Worm (Caenorhabditis elegans): Measurements from ENCODE around the gene R04A9.3.
"Not testable (repeated sequence)": the region's sequence is repeated elsewhere in the genome, so short reads cannot be mapped to it uniquely, and the experiment has no call there.

R04A9.3 gene

ce11 chrX:353134-353669 is 27.2 kb downstream of the R04A9.3 start, which contains the start of gene sor-3 (continued):
- TF ChIP-seq nhr-10 (tag; optimal IDR thresholded peaks at IDR 0.05) (no peak), Y5F2A.4 (GFP tag; optimal IDR thresholded peaks at IDR 0.05) (peak; percentile 23), hmg-1.1 (GFP tag; IDR thresholded peaks at IDR 0.05) (peak; percentile 97), rbr-2 (tag; optimal IDR thresholded peaks at IDR 0.05) (no peak), mes-2 (tag; optimal IDR thresholded peaks at IDR 0.05; ENCODE audit: poor library complexity, severe bottlenecking) (peak; percentile 77), aly-2 (tag; optimal IDR thresholded peaks at IDR 0.05) (no peak), jun-1 (tag; optimal IDR thresholded peaks at IDR 0.05) (peak; percentile 42), zfp-3 (GFP tag; conservative IDR thresholded peaks at IDR 0.05) (peak; percentile 47; the same call in 1 of the 2 replicates), ama-1 (optimal IDR thresholded peaks at IDR 0.05) (no peak), D1046.2 (GFP tag; IDR thresholded peaks at IDR 0.05) (peak; percentile 88), daf-8 (GFP tag; IDR thresholded peaks at IDR 0.05) (no peak)

- peak; percentile 68; the same call in 1 of the 2 replicates for TF ChIP-seq tra-1 (GFP tag; IDR thresholded peaks at IDR 0.05)
- TF ChIP-seq nhr-42 (GFP tag; IDR thresholded peaks at IDR 0.05): 0 out of 2 replicates have a peak, but pooled peaks have one; percentile 53
- TF ChIP-seq egl-43 (GFP tag; IDR thresholded peaks at IDR 0.05): peak; percentile 94
- TF ChIP-seq ceh-20 (GFP tag; IDR thresholded peaks at IDR 0.05): 0 out of 2 replicates have a peak, but pooled peaks have one; percentile 13
- peak; percentile 29 for TF ChIP-seq mes-2 (tag; optimal IDR thresholded peaks at IDR 0.05; ENCODE audit: poor library complexity, severe bottlenecking)
- peak; percentile 85 for TF ChIP-seq pha-4 (GFP tag; IDR thresholded peaks at IDR 0.05)
- not testable (repeated sequence) for TF ChIP-seq pha-4 (tag; optimal IDR thresholded peaks at IDR 0.05)
- 0 out of 2 replicates have a peak, but pooled peaks have one; percentile 22 for TF ChIP-seq zip-11 (GFP tag; IDR thresholded peaks at IDR 0.05)
- 0 out of 2 replicates have a peak, but pooled peaks have one; percentile 54 for TF ChIP-seq Y48G9A.11 (GFP tag; IDR thresholded peaks at IDR 0.05)
- peak; percentile 79 for TF ChIP-seq vab-7 (GFP tag; IDR thresholded peaks at IDR 0.05)
- TF ChIP-seq ZK337.2 (GFP tag; IDR thresholded peaks at IDR 0.05): peak; percentile 68; the same call in 1 of the 2 replicates
- peak; percentile 70 for TF ChIP-seq hmg-1.1 (GFP tag; IDR thresholded peaks at IDR 0.05)
- peak; percentile 79 for TF ChIP-seq lin-38 (GFP tag; IDR thresholded peaks at IDR 0.05)
- TF ChIP-seq mxl-2 (GFP tag; conservative IDR thresholded peaks at IDR 0.05): 0 out of 2 replicates have a peak, but pooled peaks have one; percentile 33
- peak; percentile 48 to 77; a peak in 1 of 4 replicates for TF ChIP-seq madf-5 (GFP tag; IDR thresholded peaks at IDR 0.05)
- peak; percentile 71 for TF ChIP-seq F26F4.8 (GFP tag; conservative IDR thresholded peaks at IDR 0.05)
- TF ChIP-seq F44E2.7 (GFP tag; IDR thresholded peaks at IDR 0.05): peak; percentile 68; the same call in 1 of the 2 replicates
- peak; percentile 64; the same call in 1 of the 2 replicates for TF ChIP-seq D1046.2 (GFP tag; IDR thresholded peaks at IDR 0.05)
- 0 out of 2 replicates have a peak, but pooled peaks have one; percentile 54 for TF ChIP-seq Y75B8A.6 (GFP tag; IDR thresholded peaks at IDR 0.05)
- TF ChIP-seq lin-1 (GFP tag; IDR thresholded peaks at IDR 0.05): peak; percentile 74
- TF ChIP-seq snpc-1.2 (GFP tag; IDR thresholded peaks at IDR 0.05): peak; percentile 80
- peak; percentile 85 for TF ChIP-seq arid-1 (GFP tag; conservative IDR thresholded peaks at IDR 0.05)
- TF ChIP-seq mdt-29 (GFP tag; IDR thresholded peaks at IDR 0.05): peak; percentile 66; the same call in 1 of the 2 replicates
- TF ChIP-seq madf-9 (GFP tag; conservative IDR thresholded peaks at IDR 0.05): peak; percentile 82
- peak; percentile 75 for TF ChIP-seq T26A8.4 (GFP tag; IDR thresholded peaks at IDR 0.05)
- TF ChIP-seq set-16 (GFP tag; IDR thresholded peaks at IDR 0.05): peak; percentile 37; the same call in 1 of the 2 replicates
- peak; percentile 86 for TF ChIP-seq dmd-8 (GFP tag; IDR thresholded peaks at IDR 0.05)
- peak; percentile 77 for TF ChIP-seq ctbp-1 (GFP tag; IDR thresholded peaks at IDR 0.05)
- peak; percentile 67; the same call in 1 of the 2 replicates for TF ChIP-seq nhr-41 (GFP tag; IDR thresholded peaks at IDR 0.05)
- 0 out of 2 replicates have a peak, but pooled peaks have one; percentile 74 for TF ChIP-seq Y105C5A.15 (GFP tag; IDR thresholded peaks at IDR 0.05)
- TF ChIP-seq ceh-44 (GFP tag; IDR thresholded peaks at IDR 0.05): peak; percentile 56; the same call in 1 of the 2 replicates
- peak; percentile 80 for TF ChIP-seq dmd-9 (GFP tag; IDR thresholded peaks at IDR 0.05)
- peak; percentile 33 for TF ChIP-seq dmd-6 (GFP tag; IDR thresholded peaks at IDR 0.05)
- TF ChIP-seq lim-7 (GFP tag; IDR thresholded peaks at IDR 0.05): peak; percentile 91
Observed at ce11 chrX:351398-351797, 29.0 kb downstream of the R04A9.3 start.

Data from whole organism, L4 larva.